Worm (Caenorhabditis elegans): Measurements from ENCODE around the gene W05E10.1.
A peak's percentile ranks its signal among the peaks of the same experiment; 100 is the strongest.

W05E10.1 gene

ce11 chrV:11667176-11667575 lies 24.3 kb downstream of the W05E10.1 start, which contains the start of gene F46F3.3:
Gene F46F3.3 (plus strand): TSS chrV:11667476.
- TF ChIP-seq dao-5 (tag; optimal IDR thresholded peaks at IDR 0.05) = no peak
- TF ChIP-seq him-1 (tag; optimal IDR thresholded peaks at IDR 0.05) = no peak
- TF ChIP-seq W03F9.2 (tag; optimal IDR thresholded peaks at IDR 0.05) = no peak

DNA sequence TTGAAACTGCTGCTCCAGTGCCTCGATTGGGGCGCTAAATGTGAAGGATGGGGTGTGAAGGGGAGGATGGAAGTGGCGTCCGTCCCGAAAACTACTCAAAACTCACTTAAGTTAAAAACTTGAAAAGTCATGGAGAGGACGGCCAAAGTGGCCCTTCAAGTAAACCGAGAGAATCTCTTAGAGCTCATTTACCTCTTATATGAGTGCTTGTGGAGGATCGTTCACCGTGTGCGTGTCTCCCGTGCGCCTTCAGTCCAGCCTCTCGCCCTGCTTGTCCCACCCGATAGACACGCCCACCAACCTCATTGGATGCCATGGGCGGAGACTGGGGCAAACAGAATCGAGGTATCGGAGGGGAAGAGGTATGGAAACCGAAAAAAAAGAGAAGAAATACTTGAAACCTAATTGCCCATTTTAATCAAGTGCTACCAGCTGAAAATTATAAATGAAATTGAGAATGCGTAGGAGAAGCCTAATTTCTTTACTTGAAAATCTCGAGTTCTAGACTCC lies 26.6 kb downstream of the W05E10.1 start, which contains the start of gene ceh-27:
Gene ceh-27, minus strand, starts transcription at position 228 of the 510 bp plus-strand sequence.
- TF ChIP-seq W03F9.2 (tag; optimal IDR thresholded peaks at IDR 0.05) = no peak

DNA sequence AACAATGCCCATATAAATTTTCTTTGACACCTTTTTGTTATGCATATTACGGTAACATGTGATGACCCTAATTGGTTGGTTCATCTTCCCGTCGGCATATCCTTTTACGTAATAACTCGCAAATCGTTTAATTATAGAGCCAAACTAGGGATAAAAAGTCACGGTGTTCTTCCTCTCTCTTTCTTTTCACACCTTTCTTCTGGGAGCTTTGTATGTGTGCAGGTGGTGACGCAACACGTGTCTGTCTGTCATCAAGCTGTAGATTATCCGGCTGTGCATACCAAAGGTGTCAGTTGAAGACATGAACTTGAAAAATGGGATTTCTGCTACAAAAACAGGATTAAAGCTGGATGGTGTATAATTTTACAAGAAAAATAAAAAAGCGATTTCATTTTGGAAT lies 30.9 kb downstream of the W05E10.1 start:
- TF ChIP-seq W03F9.2 (tag; optimal IDR thresholded peaks at IDR 0.05) (no peak), dao-5 (tag; optimal IDR thresholded peaks at IDR 0.05) (no peak), him-1 (tag; optimal IDR thresholded peaks at IDR 0.05) (no peak)

- TF ChIP-seq W03F9.2 (tag; optimal IDR thresholded peaks at IDR 0.05) (no peak), him-1 (tag; optimal IDR thresholded peaks at IDR 0.05) (no peak), dao-5 (tag; optimal IDR thresholded peaks at IDR 0.05) (no peak)
Measured at ce11 chrV:11656469-11656868, 35.0 kb downstream of the W05E10.1 start.

- no peak for TF ChIP-seq him-1 (tag; optimal IDR thresholded peaks at IDR 0.05)
- no peak for TF ChIP-seq dao-5 (tag; optimal IDR thresholded peaks at IDR 0.05)
- no peak for TF ChIP-seq W03F9.2 (tag; optimal IDR thresholded peaks at IDR 0.05)
Measured at ce11 chrV:11653095-11653494, 38.4 kb downstream of the W05E10.1 start.

- TF ChIP-seq dao-5 (tag; optimal IDR thresholded peaks at IDR 0.05) = no peak
- TF ChIP-seq him-1 (tag; optimal IDR thresholded peaks at IDR 0.05) = no peak
- no peak for TF ChIP-seq W03F9.2 (tag; optimal IDR thresholded peaks at IDR 0.05)
Measured at ce11 chrV:11650720-11651119, 40.8 kb downstream of the W05E10.1 start, which contains the start of gene zip-10. Gene zip-10 (minus strand): TSS chrV:11650762.

- no peak for TF ChIP-seq W03F9.2 (tag; optimal IDR thresholded peaks at IDR 0.05)
- TF ChIP-seq him-1 (tag; optimal IDR thresholded peaks at IDR 0.05) = no peak
- no peak for TF ChIP-seq dao-5 (tag; optimal IDR thresholded peaks at IDR 0.05)
Measured at ce11 chrV:11649254-11649653, 42.2 kb downstream of the W05E10.1 start.

DNA sequence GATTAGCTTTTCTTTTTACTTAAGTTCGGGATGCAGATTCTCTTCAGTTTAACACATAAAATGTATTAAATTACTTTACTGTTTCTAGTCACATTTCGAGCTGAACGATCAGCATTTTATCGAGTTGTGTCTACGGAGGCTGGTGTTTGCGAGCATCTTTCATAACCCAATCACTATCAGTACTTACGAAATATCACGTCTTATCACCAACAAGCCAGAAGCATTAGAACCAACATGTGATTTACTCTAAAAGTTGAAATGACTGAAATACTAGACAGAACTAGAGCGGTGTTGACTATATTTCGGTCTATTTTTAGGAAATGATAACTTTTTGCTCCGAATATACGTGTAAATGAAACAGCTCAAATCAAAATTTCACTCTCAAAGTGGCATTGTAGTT lies 43.1 kb downstream of the W05E10.1 start:
- no peak for TF ChIP-seq W03F9.2 (tag; optimal IDR thresholded peaks at IDR 0.05)
- no peak for TF ChIP-seq dao-5 (tag; optimal IDR thresholded peaks at IDR 0.05)
- no peak for TF ChIP-seq him-1 (tag; optimal IDR thresholded peaks at IDR 0.05)

- no peak for TF ChIP-seq W03F9.2 (tag; optimal IDR thresholded peaks at IDR 0.05)
- TF ChIP-seq him-1 (tag; optimal IDR thresholded peaks at IDR 0.05) = no peak
- no peak for TF ChIP-seq dao-5 (tag; optimal IDR thresholded peaks at IDR 0.05)
Measured at ce11 chrV:11647821-11648220, 43.7 kb downstream of the W05E10.1 start.

DNA sequence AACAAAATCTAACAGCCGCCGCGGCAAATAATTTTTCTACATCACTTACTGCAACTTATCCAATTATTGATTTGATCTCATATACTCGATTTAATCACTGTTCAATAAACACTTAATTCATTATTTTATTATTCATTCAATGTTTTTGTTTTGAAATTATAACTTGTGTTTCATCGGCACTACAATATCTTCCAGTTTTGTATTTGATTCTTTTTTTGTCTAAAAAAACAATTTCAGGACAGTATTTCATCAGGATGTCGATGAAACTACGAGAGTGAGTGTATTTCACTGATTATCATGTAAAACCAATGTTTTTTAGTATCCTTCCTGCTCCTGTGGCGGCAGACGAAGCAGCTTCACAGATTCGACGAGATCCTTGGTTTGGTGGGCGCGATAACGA lies 46.2 kb downstream of the W05E10.1 start, which contains the start of gene skp-1:
Gene skp-1, plus strand, starts transcription at position 238 of the 400 bp plus-strand sequence.
- no peak for TF ChIP-seq him-1 (tag; optimal IDR thresholded peaks at IDR 0.05)
- no peak for TF ChIP-seq W03F9.2 (tag; optimal IDR thresholded peaks at IDR 0.05)
- no peak for TF ChIP-seq dao-5 (tag; optimal IDR thresholded peaks at IDR 0.05)

- peak; percentile 34 for TF ChIP-seq W03F9.2 (tag; optimal IDR thresholded peaks at IDR 0.05)
- TF ChIP-seq him-1 (tag; optimal IDR thresholded peaks at IDR 0.05) = peak; percentile 44
- no peak for TF ChIP-seq dao-5 (tag; optimal IDR thresholded peaks at IDR 0.05)
Measured at ce11 chrV:11644166-11644565, 47.3 kb downstream of the W05E10.1 start, which contains the start of gene bir-1. Gene bir-1 (plus strand): TSS chrV:11644477.

DNA sequence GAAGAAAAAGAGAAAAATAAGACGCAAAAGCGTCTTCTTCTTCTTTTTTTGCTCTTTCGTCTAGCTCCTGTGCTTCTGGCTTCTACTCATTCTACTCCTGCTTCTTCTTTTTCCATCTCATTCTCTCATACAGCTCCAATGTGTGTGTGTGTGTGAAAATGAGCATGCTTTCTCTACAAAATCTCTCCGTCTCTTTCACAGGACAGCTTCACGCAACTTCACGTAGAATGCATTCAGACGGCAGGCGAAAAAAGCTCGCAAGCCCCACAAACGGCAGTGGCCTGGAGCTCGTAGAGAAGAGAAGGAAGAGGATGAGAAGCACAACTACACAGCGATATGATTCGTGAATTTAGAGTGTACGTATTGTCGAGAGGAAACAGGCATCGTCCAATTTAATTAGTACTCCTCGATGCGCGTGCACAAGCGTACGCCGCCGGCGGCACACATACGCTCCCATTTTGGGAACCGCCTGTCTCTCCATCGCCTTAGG lies 50.1 kb downstream of the W05E10.1 start:
- peak; percentile 72 for TF ChIP-seq him-1 (tag; optimal IDR thresholded peaks at IDR 0.05)
- TF ChIP-seq dao-5 (tag; optimal IDR thresholded peaks at IDR 0.05) = no peak

Data from whole organism, L4/young adult.